Worm (Caenorhabditis elegans): ENCODE measurements around the gene srv-21.

- no peak for TF ChIP-seq tab-1 (GFP tag; IDR thresholded peaks at IDR 0.05)
- TF ChIP-seq ref-1 (GFP tag; conservative IDR thresholded peaks at IDR 0.05): no peak
- TF ChIP-seq ztf-29 (GFP tag; IDR thresholded peaks at IDR 0.05): no peak
- no peak for TF ChIP-seq T22C8.4 (GFP tag; IDR thresholded peaks at IDR 0.05)
These were observed 8.2 kb upstream of the srv-21 start, which contains the start of gene glf-1 for ce11 chrIV:5885180-5885887.

Measured in whole organism, midembryonic.